Fruit fly (Drosophila melanogaster) whole organism, embryonic: ENCODE measurements around the gene Cyp12a5.

Experiments used
- Ada2b ChIP-seq: fragments of 200-800 bp; sonication (Bioruptor generic); IDR thresholded peaks from 2 replicates; pipeline ENCODE4 v1.3.6; 2022; ENCODE audit warnings: missing biosample characterization, missing genetic modification characterization
- Antp ChIP-seq: fragments of 200-800 bp; sonication (Bioruptor generic); optimal IDR thresholded peaks from 3 replicates; lab custom pipeline; 2016; ENCODE audit warnings: missing biosample characterization, missing genetic modification characterization
- Bteb2 ChIP-seq: fragments of 200-800 bp; sonication (Bioruptor generic); optimal IDR thresholded peaks from 2 replicates; lab custom pipeline; 2016; ENCODE audit warnings: missing biosample characterization, missing genetic modification characterization
- CG1024 ChIP-seq: fragments of 200-800 bp; sonication (Bioruptor generic); IDR thresholded peaks from 2 replicates; pipeline ENCODE4 v1.3.6; 2022; ENCODE audit warnings: missing biosample characterization, missing genetic modification characterization
- CG10366 ChIP-seq: fragments of 200-800 bp; sonication (Bioruptor generic); IDR thresholded peaks from 2 replicates; pipeline ENCODE4 v1.3.6; 2022; ENCODE audit warnings: missing biosample characterization, missing genetic modification characterization
- CG11398 ChIP-seq: fragments of 200-800 bp; sonication (Bioruptor generic); optimal IDR thresholded peaks from 2 replicates; lab custom pipeline; 2016; ENCODE audit warnings: missing biosample characterization, missing genetic modification characterization
- CG11723 ChIP-seq: fragments of 200-800 bp; sonication (Bioruptor generic); optimal IDR thresholded peaks from 2 replicates; lab custom pipeline; 2017; ENCODE audit warnings: missing biosample characterization, mild to moderate bottlenecking, missing genetic modification characterization
- CG12104 ChIP-seq: fragments of 200-800 bp; sonication (Bioruptor generic); optimal IDR thresholded peaks from 3 replicates; lab custom pipeline; 2016; ENCODE audit warnings: missing biosample characterization, missing genetic modification characterization
- CG12155 ChIP-seq: fragments of 200-800 bp; sonication (Bioruptor generic); optimal IDR thresholded peaks from 3 replicates; lab custom pipeline; 2016; ENCODE audit warnings: missing biosample characterization, missing genetic modification characterization
- CG14860 ChIP-seq: fragments of 200-800 bp; sonication (Bioruptor generic); IDR thresholded peaks from 3 replicates; pipeline ENCODE4 v1.3.6; 2022; ENCODE audit warnings: missing biosample characterization, missing genetic modification characterization; ENCODE audit not compliant: partially characterized antibody
- CG1603 ChIP-seq: fragments of 200-800 bp; sonication (Bioruptor generic); optimal IDR thresholded peaks from 2 replicates; lab custom pipeline; 2019; ENCODE audit warnings: missing biosample characterization, mild to moderate bottlenecking, missing genetic modification characterization, moderate library complexity
- CG16863 ChIP-seq: fragments of 200-800 bp; sonication (Bioruptor generic); optimal IDR thresholded peaks from 3 replicates; lab custom pipeline; 2016; ENCODE audit warnings: missing biosample characterization, missing genetic modification characterization
- CG17829 ChIP-seq: fragments of 200-800 bp; optimal IDR thresholded peaks from 2 replicates; lab custom pipeline; 2019; ENCODE audit warnings: missing biosample characterization, mild to moderate bottlenecking, missing genetic modification characterization, moderate library complexity
- CG17912 ChIP-seq: fragments of 200-800 bp; sonication (Bioruptor generic); optimal IDR thresholded peaks from 2 replicates; lab custom pipeline; 2018; ENCODE audit warnings: missing biosample characterization, mild to moderate bottlenecking, missing genetic modification characterization
- CG2199 ChIP-seq: fragments of 200-800 bp; sonication (Bioruptor generic); IDR thresholded peaks from 3 replicates; pipeline ENCODE4 v1.3.6; 2022; ENCODE audit warnings: missing biosample characterization, missing genetic modification characterization
- CG3726 ChIP-seq: fragments of 200-800 bp; sonication (Bioruptor generic); IDR thresholded peaks from 3 replicates; pipeline ENCODE4, ENCODE4 v1.3.6; 2022; ENCODE audit warnings: missing biosample characterization, missing genetic modification characterization
- CG3838 ChIP-seq: fragments of 200-800 bp; sonication (Bioruptor generic); optimal IDR thresholded peaks from 3 replicates; lab custom pipeline; 2016; ENCODE audit warnings: missing biosample characterization, missing genetic modification characterization
- CG4730 ChIP-seq: fragments of 200-800 bp; sonication (Bioruptor generic); IDR thresholded peaks from 2 replicates; pipeline ENCODE4 v1.3.6; 2022; ENCODE audit warnings: missing biosample characterization, missing genetic modification characterization
- CG4820 ChIP-seq: fragments of 200-800 bp; sonication (Bioruptor generic); optimal IDR thresholded peaks from 3 replicates; lab custom pipeline; 2016; ENCODE audit warnings: missing biosample characterization, missing genetic modification characterization
- CG5180 ChIP-seq: fragments of 200-800 bp; sonication (Bioruptor generic); optimal IDR thresholded peaks from 3 replicates; lab custom pipeline; 2017; ENCODE audit warnings: missing biosample characterization, missing genetic modification characterization, mild to moderate bottlenecking, moderate library complexity, missing genetic modification reagents
- CG6654 ChIP-seq: fragments of 200-800 bp; sonication (Bioruptor generic); optimal IDR thresholded peaks from 2 replicates; lab custom pipeline; 2017; ENCODE audit warnings: missing biosample characterization, mild to moderate bottlenecking, missing genetic modification characterization
- CG7839 ChIP-seq: fragments of 200-800 bp; sonication (Bioruptor generic); optimal IDR thresholded peaks from 3 replicates; lab custom pipeline; 2018; ENCODE audit warnings: missing biosample characterization, mild to moderate bottlenecking, missing genetic modification characterization, moderate library complexity
- CG7928 ChIP-seq: fragments of 200-800 bp; sonication (Bioruptor generic); optimal IDR thresholded peaks from 2 replicates; lab custom pipeline; 2017; ENCODE audit warnings: missing biosample characterization, mild to moderate bottlenecking, missing genetic modification characterization
- CG7987 ChIP-seq: fragments of 200-800 bp; sonication (Bioruptor generic); optimal IDR thresholded peaks from 2 replicates; lab custom pipeline; 2018; ENCODE audit warnings: missing biosample characterization, mild to moderate bottlenecking, missing genetic modification characterization, moderate library complexity
- CG8924 ChIP-seq: fragments of 200-800 bp; optimal IDR thresholded peaks from 3 replicates; lab custom pipeline; 2019; ENCODE audit warnings: missing biosample characterization, mild to moderate bottlenecking, missing genetic modification characterization, moderate library complexity
- Camta ChIP-seq: fragments of 200-800 bp; sonication (Bioruptor generic); optimal IDR thresholded peaks from 2 replicates; lab custom pipeline; 2016; ENCODE audit warnings: missing biosample characterization, missing genetic modification characterization
- Drgx ChIP-seq: fragments of 200-800 bp; sonication (Bioruptor generic); IDR thresholded peaks from 2 replicates; pipeline ENCODE4 v1.3.6; 2022; ENCODE audit warnings: missing biosample characterization, missing genetic modification characterization
- ERR ChIP-seq: fragments of 200-800 bp; sonication (Bioruptor generic); optimal IDR thresholded peaks from 2 replicates; lab custom pipeline; 2016; ENCODE audit warnings: missing biosample characterization, missing genetic modification characterization
- Hand ChIP-seq: fragments of 200-800 bp; sonication (Bioruptor generic); optimal IDR thresholded peaks from 2 replicates; lab custom pipeline; 2017; ENCODE audit warnings: mild to moderate bottlenecking, missing biosample characterization, missing genetic modification reagents, missing genetic modification characterization
- Hr78 ChIP-seq, 2 experiments: fragments of 200-800 bp in 1 of 2; fragments of >200 bp in 1 of 2; sonication (Bioruptor generic) in 1 of 2; optimal IDR thresholded peaks; 2 replicates each; lab custom pipeline; 2017 to 2019; ENCODE audit warnings: missing biosample characterization in 2 of 2, missing genetic modification characterization in 2 of 2, mild to moderate bottlenecking in 1 of 2, moderate library complexity in 1 of 2
- Kr ChIP-seq: fragments of 200-800 bp; sonication (Bioruptor generic); optimal IDR thresholded peaks from 2 replicates; lab custom pipeline; 2017; ENCODE audit warnings: missing biosample characterization, mild to moderate bottlenecking, missing genetic modification characterization
- NC2α ChIP-seq: fragments of 200-800 bp; sonication (Bioruptor generic); optimal IDR thresholded peaks from 2 replicates; lab custom pipeline; 2016; ENCODE audit warnings: missing biosample characterization, missing genetic modification characterization
- Nf-YA ChIP-seq: fragments of 200-800 bp; sonication (Bioruptor generic); IDR thresholded peaks from 2 replicates; pipeline ENCODE4 v1.3.6; 2022; ENCODE audit warnings: missing biosample characterization, missing genetic modification characterization
- Sox102F ChIP-seq: fragments of 200-800 bp; sonication (Bioruptor generic); optimal IDR thresholded peaks from 2 replicates; lab custom pipeline; 2018; ENCODE audit warnings: missing biosample characterization, mild to moderate bottlenecking, missing genetic modification characterization, moderate library complexity
- Vsx1 ChIP-seq: fragments of 200-800 bp; sonication (Bioruptor generic); optimal IDR thresholded peaks from 2 replicates; lab custom pipeline; 2017; ENCODE audit warnings: missing biosample characterization, mild to moderate bottlenecking, missing genetic modification characterization, missing genetic modification reagents
- YL-1 ChIP-seq: fragments of 200-800 bp; sonication (Bioruptor generic); optimal IDR thresholded peaks from 3 replicates; lab custom pipeline; 2017; ENCODE audit warnings: missing biosample characterization, mild to moderate bottlenecking, missing genetic modification characterization
- ara ChIP-seq: fragments of 200-800 bp; sonication (Bioruptor generic); IDR thresholded peaks from 2 replicates; pipeline ENCODE4 v1.3.6; 2022; ENCODE audit warnings: missing biosample characterization, missing genetic modification characterization
- az2 ChIP-seq: fragments of 200-800 bp; sonication (Bioruptor generic); optimal IDR thresholded peaks from 3 replicates; lab custom pipeline; 2016; ENCODE audit warnings: missing biosample characterization, missing genetic modification characterization
- cad ChIP-seq: fragments of >200 bp; optimal IDR thresholded peaks from 2 replicates; lab custom pipeline; 2017; ENCODE audit warnings: missing biosample characterization, missing genetic modification characterization
- gcm ChIP-seq: fragments of 200-800 bp; sonication (Bioruptor generic); optimal IDR thresholded peaks from 2 replicates; lab custom pipeline; 2019; ENCODE audit warnings: missing biosample characterization, mild to moderate bottlenecking, missing genetic modification characterization, moderate library complexity
- gfzf ChIP-seq: fragments of 200-800 bp; sonication (Bioruptor generic); optimal IDR thresholded peaks from 2 replicates; lab custom pipeline; 2016; ENCODE audit warnings: missing biosample characterization, mild to moderate bottlenecking, missing genetic modification characterization, moderate library complexity
- ken ChIP-seq: fragments of 200-800 bp; sonication (Bioruptor generic); IDR thresholded peaks from 3 replicates; pipeline ENCODE4 v1.3.6; 2022; ENCODE audit warnings: missing biosample characterization, missing genetic modification characterization
- lab ChIP-seq: fragments of 200-800 bp; sonication (Bioruptor generic); optimal IDR thresholded peaks from 3 replicates; lab custom pipeline; 2017; ENCODE audit warnings: missing biosample characterization, missing genetic modification characterization, mild to moderate bottlenecking, moderate library complexity, missing genetic modification reagents
- mam ChIP-seq: fragments of 200-800 bp; sonication (Bioruptor generic); optimal IDR thresholded peaks from 3 replicates; lab custom pipeline; 2016; ENCODE audit warnings: missing biosample characterization, missing genetic modification characterization
- nmo ChIP-seq: fragments of 200-800 bp; sonication (Bioruptor generic); optimal IDR thresholded peaks from 2 replicates; lab custom pipeline; 2018; ENCODE audit warnings: missing biosample characterization, mild to moderate bottlenecking, missing genetic modification characterization, moderate library complexity
- odd ChIP-seq: fragments of 200-800 bp; sonication (Bioruptor generic); optimal IDR thresholded peaks from 2 replicates; lab custom pipeline; 2017; ENCODE audit warnings: missing biosample characterization, mild to moderate bottlenecking, missing genetic modification characterization
- sna ChIP-seq: fragments of 200-800 bp; sonication (Bioruptor generic); IDR thresholded peaks from 2 replicates; pipeline ENCODE4 v1.3.6; 2022; ENCODE audit warnings: missing biosample characterization, missing genetic modification characterization; ENCODE audit not compliant: partially characterized antibody
- ssp ChIP-seq: fragments of 200-800 bp; sonication (Bioruptor generic); IDR thresholded peaks from 2 replicates; pipeline ENCODE4 v1.3.6; 2022; ENCODE audit warnings: missing biosample characterization, missing genetic modification characterization
- tx ChIP-seq: fragments of 200-800 bp; sonication (Bioruptor generic); optimal IDR thresholded peaks from 2 replicates; lab custom pipeline; 2016; ENCODE audit warnings: missing biosample characterization, missing genetic modification characterization
- unpg ChIP-seq: fragments of 200-800 bp; sonication (Bioruptor generic); optimal IDR thresholded peaks from 3 replicates; lab custom pipeline; 2018; ENCODE audit warnings: missing biosample characterization, mild to moderate bottlenecking, missing genetic modification characterization, moderate library complexity

Gene Cyp12a5

dm6 chr3R:19180263-19180893, 47.9 kb downstream of the Cyp12a5 start, which contains the start of the genes CG5555 and myd (continued):
- TF ChIP-seq lab (GFP tag; lab: Kevin White, UChicago) = peak; percentile 13
- peak; percentile 73 for TF ChIP-seq Drgx (GFP tag; lab: Robert Waterston, UW)
- TF ChIP-seq NC2α (GFP tag; lab: Kevin White, UChicago) = no peak
- peak; percentile 59 for TF ChIP-seq CG7839 (tag; lab: Kevin White, UChicago)
- peak; percentile 17 for TF ChIP-seq mam (GFP tag; lab: Kevin White, UChicago)
- TF ChIP-seq CG14860 (GFP tag; lab: Robert Waterston, UW) = peak; percentile 75
- peak; percentile 50; the same call in 1 of the 3 replicates for TF ChIP-seq ken (GFP tag; lab: Robert Waterston, UW)
- no peak for TF ChIP-seq Nf-YA (GFP tag; lab: Robert Waterston, UW)
- peak; percentile 44 for TF ChIP-seq YL-1 (GFP tag; lab: Kevin White, UChicago)
- peak; percentile 96 for TF ChIP-seq CG5180 (GFP tag; lab: Kevin White, UChicago)
- TF ChIP-seq CG12104 (GFP tag; lab: Kevin White, UChicago) = no peak
- TF ChIP-seq nmo (GFP tag; lab: Kevin White, UChicago) = peak; percentile 44
- TF ChIP-seq ssp (GFP tag; lab: Robert Waterston, UW) = no peak
- TF ChIP-seq CG3726 (GFP tag; lab: Robert Waterston, UW) = no peak
- peak; percentile 52; the same call in 1 of the 2 replicates for TF ChIP-seq ara (GFP tag; lab: Robert Waterston, UW)
- TF ChIP-seq CG1603 (tag; lab: Kevin White, UChicago) = peak; percentile 56
- no peak for TF ChIP-seq odd
- TF ChIP-seq unpg = peak; percentile 46
- no peak for TF ChIP-seq Hand
- peak; percentile 46 for TF ChIP-seq Sox102F (GFP tag; lab: Kevin White, UChicago)
- TF ChIP-seq Vsx1 (GFP tag; lab: Kevin White, UChicago) = no peak
- no peak for TF ChIP-seq CG17912 (GFP tag; lab: Kevin White, UChicago)
- TF ChIP-seq Bteb2 = peak; percentile 35
- TF ChIP-seq CG7987 (GFP tag; lab: Kevin White, UChicago) = no peak
- TF ChIP-seq CG10366 (GFP tag; lab: Robert Waterston, UW) = peak; percentile 41
- no peak for TF ChIP-seq ERR (GFP tag; lab: Kevin White, UChicago)
- peak; percentile 7 for TF ChIP-seq CG7928 (GFP tag; lab: Kevin White, UChicago)
- peak; percentile 17 for TF ChIP-seq az2
- TF ChIP-seq Kr (GFP tag; lab: Kevin White, UChicago) = no peak
- no peak for TF ChIP-seq CG4820
- no peak for TF ChIP-seq CG16863 (GFP tag; lab: Kevin White, UChicago)
- no peak for TF ChIP-seq cad (GFP tag; lab: Kevin White, UChicago)
- TF ChIP-seq CG11723 (GFP tag; lab: Kevin White, UChicago) = peak; percentile 15
- TF ChIP-seq CG6654 (GFP tag; lab: Kevin White, UChicago) = no peak
- TF ChIP-seq CG12155 = peak; percentile 52
- peak; percentile 82 for TF ChIP-seq sna (GFP tag; lab: Robert Waterston, UW)
- TF ChIP-seq CG4730 (GFP tag; lab: Robert Waterston, UW) = no peak
- peak; percentile 27 for TF ChIP-seq tx (GFP tag; lab: Kevin White, UChicago)
- peak; percentile 12 for TF ChIP-seq gfzf (GFP tag; lab: Kevin White, UChicago)
- peak; percentile 5 for TF ChIP-seq gcm (GFP tag; lab: Kevin White, UChicago)
- no peak for TF ChIP-seq CG2199 (GFP tag; lab: Robert Waterston, UW)
- TF ChIP-seq Antp (GFP tag; lab: Kevin White, UChicago) = no peak
- TF ChIP-seq CG17829 (tag; lab: Kevin White, UChicago) = peak; percentile 32
- TF ChIP-seq CG3838 (GFP tag; lab: Kevin White, UChicago) = peak; percentile 42
- no peak for TF ChIP-seq Ada2b
- no peak for TF ChIP-seq CG8924 (tag; lab: Kevin White, UChicago)
- peak; percentile 28 for TF ChIP-seq Camta
- no peak for TF ChIP-seq CG1024 (GFP tag; lab: Robert Waterston, UW)
- no peak for TF ChIP-seq Hr78 (GFP tag; optimal IDR thresholded peaks at IDR 0.05; lab: Kevin White, UChicago)
- peak; percentile 21 for TF ChIP-seq CG11398 (GFP tag; lab: Kevin White, UChicago)
